Fruit fly (Drosophila melanogaster): ENCODE measurements around the gene brat.

Gene brat

dm6 chr2L:19135955-19136677 lies 2.5 kb downstream of the brat start:
- TF ChIP-seq CG8301 (tag; optimal IDR thresholded peaks at IDR 0.05) (peak; percentile 62), CG8159 (tag; optimal IDR thresholded peaks at IDR 0.05) (peak; percentile 93), CG17806 (tag; optimal IDR thresholded peaks at IDR 0.05) (peak; percentile 92), CG32121 (GFP tag; IDR thresholded peaks at IDR 0.05) (no peak), CG9948 (tag; optimal IDR thresholded peaks at IDR 0.05) (peak; percentile 91), fd96Ca (GFP tag; IDR thresholded peaks at IDR 0.05) (no peak), CG4496 (GFP tag; IDR thresholded peaks at IDR 0.05) (0 out of 3 replicates have a peak, but pooled peaks have one; percentile 47), CG10348 (GFP tag; IDR thresholded peaks at IDR 0.05) (no peak), rn (GFP tag; IDR thresholded peaks at IDR 0.05) (0 out of 2 replicates have a peak, but pooled peaks have one; percentile 10), CG12605 (GFP tag; IDR thresholded peaks at IDR 0.05) (no peak), Pif1B (GFP tag; optimal IDR thresholded peaks at IDR 0.05) (peak; percentile 74), EcR (GFP tag; optimal IDR thresholded peaks at IDR 0.05) (peak; percentile 92), D1 (tag; optimal IDR thresholded peaks at IDR 0.05) (peak; percentile 89), Ets98B (GFP tag; IDR thresholded peaks at IDR 0.05) (no peak), CG13204 (GFP tag; optimal IDR thresholded peaks at IDR 0.05) (no peak), CG14655 (GFP tag; optimal IDR thresholded peaks at IDR 0.05) (peak; percentile 78), Snoo (tag; optimal IDR thresholded peaks at IDR 0.05) (peak; percentile 80), CG15710 (tag; optimal IDR thresholded peaks at IDR 0.05) (peak; percentile 81), Pif1A (GFP tag; optimal IDR thresholded peaks at IDR 0.05) (peak; percentile 76), CG34367 (tag; optimal IDR thresholded peaks at IDR 0.05) (peak; percentile 88), gl (tag; optimal IDR thresholded peaks at IDR 0.05) (peak; percentile 52)

DNA sequence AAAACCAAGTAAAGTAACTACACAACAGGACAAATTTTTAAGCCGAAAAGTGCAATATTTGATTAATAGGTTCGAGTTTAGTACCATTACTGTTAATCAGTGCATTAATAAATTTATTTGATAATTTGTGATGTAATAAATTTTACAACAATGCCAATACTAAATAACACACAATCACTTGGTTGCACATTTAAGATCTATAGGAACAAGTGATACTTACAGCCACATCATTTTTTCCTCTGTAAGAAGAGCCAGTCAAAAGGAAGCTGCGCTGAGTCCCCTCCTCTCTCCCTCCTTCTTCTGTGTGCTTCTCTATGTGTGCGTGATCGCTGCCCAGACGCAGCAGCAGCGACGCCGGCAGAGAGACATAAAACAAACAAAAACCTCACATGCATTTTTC lies 3.1 kb downstream of the brat start:
- TF ChIP-seq CG17806 (tag; optimal IDR thresholded peaks at IDR 0.05): peak; percentile 98
- peak; percentile 95 for TF ChIP-seq CG15710 (tag; optimal IDR thresholded peaks at IDR 0.05)
- peak; percentile 83 for TF ChIP-seq Pif1B (GFP tag; optimal IDR thresholded peaks at IDR 0.05)
- TF ChIP-seq CG34367 (tag; optimal IDR thresholded peaks at IDR 0.05): peak; percentile 96
- TF ChIP-seq D1 (tag; optimal IDR thresholded peaks at IDR 0.05): peak; percentile 94
- TF ChIP-seq CG14655 (GFP tag; optimal IDR thresholded peaks at IDR 0.05): peak; percentile 94
- TF ChIP-seq Pif1A (GFP tag; optimal IDR thresholded peaks at IDR 0.05): peak; percentile 90
- peak; percentile 62; the same call in 2 of the 3 replicates for TF ChIP-seq fd96Ca (GFP tag; IDR thresholded peaks at IDR 0.05)
- TF ChIP-seq CG8159 (tag; optimal IDR thresholded peaks at IDR 0.05): peak; percentile 98
- no peak for TF ChIP-seq EcR (GFP tag; optimal IDR thresholded peaks at IDR 0.05)
- TF ChIP-seq CG13204 (GFP tag; optimal IDR thresholded peaks at IDR 0.05): peak; percentile 86
- peak; percentile 90 for TF ChIP-seq gl (tag; optimal IDR thresholded peaks at IDR 0.05)
- TF ChIP-seq rn (GFP tag; IDR thresholded peaks at IDR 0.05): peak; percentile 14; the same call in 1 of the 2 replicates
- no peak for TF ChIP-seq CG10348 (GFP tag; IDR thresholded peaks at IDR 0.05)
- peak; percentile 89 for TF ChIP-seq CG8301 (tag; optimal IDR thresholded peaks at IDR 0.05)
- TF ChIP-seq CG9948 (tag; optimal IDR thresholded peaks at IDR 0.05): peak; percentile 98
- peak; percentile 71 for TF ChIP-seq CG4496 (GFP tag; IDR thresholded peaks at IDR 0.05)
- TF ChIP-seq CG12605 (GFP tag; IDR thresholded peaks at IDR 0.05): peak; percentile 56
- TF ChIP-seq Ets98B (GFP tag; IDR thresholded peaks at IDR 0.05): peak; percentile 30; the same call in 1 of the 2 replicates
- TF ChIP-seq Snoo (tag; optimal IDR thresholded peaks at IDR 0.05): peak; percentile 88
- TF ChIP-seq CG32121 (GFP tag; IDR thresholded peaks at IDR 0.05): 0 out of 2 replicates have a peak, but pooled peaks have one; percentile 18

DNA sequence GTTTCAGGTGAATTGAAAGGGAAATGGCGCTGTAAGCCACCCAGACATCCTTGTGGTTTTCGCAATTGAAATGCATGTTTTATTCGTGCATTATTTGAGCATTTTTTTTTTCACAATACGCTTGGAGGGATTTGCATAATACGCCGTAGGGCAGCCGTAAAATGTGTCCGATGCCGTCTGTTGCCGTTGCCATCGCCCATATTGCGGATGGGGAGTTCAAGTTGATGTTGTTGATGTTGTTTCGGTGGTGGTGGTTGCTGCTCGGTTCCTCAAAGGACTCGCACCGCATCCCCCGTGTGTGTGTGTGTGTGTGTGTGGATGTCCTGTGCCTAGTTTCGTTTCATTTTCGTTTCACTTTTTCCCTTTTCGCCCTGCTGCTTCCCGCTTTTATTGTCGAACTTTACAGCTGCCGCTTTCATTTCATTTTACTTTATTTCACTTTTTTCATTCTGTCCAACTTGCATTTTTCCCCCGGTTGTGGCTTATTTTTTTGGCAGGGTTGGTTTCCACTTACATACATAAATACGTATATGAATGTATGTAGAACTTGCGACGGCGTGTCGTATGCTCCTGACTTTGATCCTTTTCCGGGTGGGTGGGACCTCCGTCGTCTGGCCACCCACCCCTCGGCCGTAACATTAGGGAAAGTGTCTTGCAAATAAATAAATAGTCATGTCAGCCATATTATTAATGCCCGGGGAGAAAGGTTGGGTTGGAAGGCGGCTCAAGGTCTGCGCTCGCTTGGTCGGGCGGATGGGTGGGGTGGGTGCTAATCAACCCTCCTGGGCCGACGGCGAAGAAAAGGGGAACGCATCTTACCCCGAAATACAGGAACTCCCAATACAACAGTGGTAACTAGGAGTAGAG lies 4.1 kb downstream of the brat start:
- TF ChIP-seq fd96Ca (GFP tag; IDR thresholded peaks at IDR 0.05): no peak
- no peak for TF ChIP-seq CG8301 (tag; optimal IDR thresholded peaks at IDR 0.05)
- no peak for TF ChIP-seq CG34367 (tag; optimal IDR thresholded peaks at IDR 0.05)
- no peak for TF ChIP-seq CG32121 (GFP tag; IDR thresholded peaks at IDR 0.05)
- no peak for TF ChIP-seq CG10348 (GFP tag; IDR thresholded peaks at IDR 0.05)
- TF ChIP-seq EcR (GFP tag; optimal IDR thresholded peaks at IDR 0.05): no peak
- TF ChIP-seq D1 (tag; optimal IDR thresholded peaks at IDR 0.05): no peak
- no peak for TF ChIP-seq CG15710 (tag; optimal IDR thresholded peaks at IDR 0.05)
- no peak for TF ChIP-seq CG12605 (GFP tag; IDR thresholded peaks at IDR 0.05)
- TF ChIP-seq CG17806 (tag; optimal IDR thresholded peaks at IDR 0.05): no peak
- TF ChIP-seq CG8159 (tag; optimal IDR thresholded peaks at IDR 0.05): no peak
- no peak for TF ChIP-seq rn (GFP tag; IDR thresholded peaks at IDR 0.05)
- no peak for TF ChIP-seq Ets98B (GFP tag; IDR thresholded peaks at IDR 0.05)
- no peak for TF ChIP-seq CG4496 (GFP tag; IDR thresholded peaks at IDR 0.05)
- TF ChIP-seq CG14655 (GFP tag; optimal IDR thresholded peaks at IDR 0.05): no peak
- TF ChIP-seq Pif1B (GFP tag; optimal IDR thresholded peaks at IDR 0.05): no peak
- no peak for TF ChIP-seq Snoo (tag; optimal IDR thresholded peaks at IDR 0.05)

DNA sequence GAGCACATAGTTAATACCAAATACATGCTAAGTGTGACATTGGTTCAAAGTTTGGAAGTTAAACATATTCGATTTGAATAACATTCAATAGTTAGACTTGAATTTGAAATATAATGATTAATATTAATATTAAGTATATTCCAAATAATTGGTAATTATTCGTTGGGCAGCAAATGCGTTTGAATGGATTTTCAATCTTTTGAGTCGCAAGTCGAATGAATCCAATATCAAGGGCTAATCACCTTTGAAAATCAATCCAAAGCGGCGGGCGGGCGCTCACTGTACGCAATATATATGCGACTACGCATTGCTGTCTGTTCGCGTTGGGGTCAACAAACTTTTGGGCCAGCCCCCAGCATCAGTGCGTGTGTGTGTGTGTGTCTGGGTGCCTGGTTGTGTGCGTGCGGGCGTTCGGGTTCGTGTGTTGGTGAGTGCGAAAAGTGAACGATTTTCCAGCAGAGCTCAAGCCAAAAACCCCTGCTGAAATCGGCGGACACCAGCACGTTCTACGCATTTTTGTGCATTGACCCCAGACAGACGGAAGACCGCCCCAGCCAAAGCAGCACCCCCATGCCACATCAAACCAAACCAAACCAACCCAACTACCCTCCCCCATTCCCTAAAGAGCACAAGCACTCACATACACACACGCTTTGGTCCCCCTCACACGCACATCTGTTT lies 4.9 kb downstream of the brat start:
- TF ChIP-seq EcR (GFP tag; optimal IDR thresholded peaks at IDR 0.05) (peak; percentile 94), CG13204 (GFP tag; optimal IDR thresholded peaks at IDR 0.05) (peak; percentile 19), fd96Ca (GFP tag; IDR thresholded peaks at IDR 0.05) (no peak), CG17806 (tag; optimal IDR thresholded peaks at IDR 0.05) (peak; percentile 17), Ets98B (GFP tag; IDR thresholded peaks at IDR 0.05) (no peak), CG9948 (tag; optimal IDR thresholded peaks at IDR 0.05) (peak; percentile 17), CG15710 (tag; optimal IDR thresholded peaks at IDR 0.05) (peak; percentile 13)

Data from whole organism, pupa.